Fruit fly (Drosophila melanogaster) whole organism, pupa: ENCODE results near the gene Hsp26.

Source experiments
- CG10348 ChIP-seq: fragments of 200-800 bp; sonication (Bioruptor generic); IDR thresholded peaks from 2 replicates; pipeline ENCODE4 v1.3.6; 2022; ENCODE audit warnings: missing biosample characterization, missing genetic modification characterization
- CG14655 ChIP-seq: fragments of 200-800 bp; sonication (Bioruptor generic); optimal IDR thresholded peaks from 3 replicates; lab custom pipeline; 2017; ENCODE audit warnings: mild to moderate bottlenecking, missing biosample characterization, missing genetic modification reagents, missing genetic modification characterization
- CG15710 ChIP-seq: fragments of 200-800 bp; sonication (Bioruptor generic); optimal IDR thresholded peaks from 2 replicates; lab custom pipeline; 2018; ENCODE audit warnings: missing biosample characterization, mild to moderate bottlenecking, missing genetic modification characterization, moderate library complexity

dm6 chr3L:9397156-9397555, 19.9 kb upstream of the Hsp26 start:
- TF ChIP-seq CG10348 (GFP tag; lab: Robert Waterston, UW) = no peak
- TF ChIP-seq CG15710 (tag; lab: Kevin White, UChicago) = no peak
- peak; percentile 22 for TF ChIP-seq CG14655 (GFP tag; lab: Kevin White, UChicago)
